Worm (Caenorhabditis elegans) whole organism, L4 larva: ENCODE data around the gene dct-12.

Source experiments
- F49E8.2 ChIP-seq: sonication (generic microtip); optimal IDR thresholded peaks from 2 replicates; lab custom pipeline; 2016; ENCODE audit warnings: missing compliant biosample characterization, mild to moderate bottlenecking, missing genetic modification characterization, borderline replicate concordance
- T26A8.4 ChIP-seq: fragments of 200-800 bp; sonication (Bioruptor generic); IDR thresholded peaks from 2 replicates; pipeline ENCODE4 v1.3.6; 2022; ENCODE audit warnings: missing genetic modification characterization, missing compliant biosample characterization
- ZK546.5 ChIP-seq, 2 experiments: sonication (generic microtip); optimal IDR thresholded peaks; 2 replicates each; lab custom pipeline; 2017; ENCODE audit warnings: missing biosample characterization in 2 of 2, missing genetic modification characterization in 2 of 2
- ceh-32 ChIP-seq: sonication (generic microtip); optimal IDR thresholded peaks from 2 replicates; lab custom pipeline; 2016; ENCODE audit warnings: mild to moderate bottlenecking, missing genetic modification characterization, missing compliant biosample characterization; ENCODE audit not compliant: poor library complexity
- ceh-82 ChIP-seq: sonication (generic microtip); optimal IDR thresholded peaks from 2 replicates; lab custom pipeline; 2017; ENCODE audit warnings: missing biosample characterization, missing genetic modification characterization
- dmd-6 ChIP-seq: fragments of 200-800 bp; sonication (Bioruptor generic); IDR thresholded peaks from 2 replicates; pipeline ENCODE4 v1.3.6; 2022; ENCODE audit warnings: missing genetic modification reagents, missing genetic modification characterization, missing compliant biosample characterization
- dmd-9 ChIP-seq: fragments of 200-800 bp; sonication (Bioruptor generic); IDR thresholded peaks from 2 replicates; pipeline ENCODE4 v1.3.6; 2022; ENCODE audit warnings: missing genetic modification reagents, missing genetic modification characterization, missing compliant biosample characterization
- dpl-1 ChIP-seq: fragments of 150-350 bp; optimal IDR thresholded peaks from 2 replicates; lab custom pipeline; 2014; ENCODE audit warnings: missing biosample characterization, missing genetic modification reagents, missing genetic modification characterization
- dve-1 ChIP-seq: sonication (generic microtip); optimal IDR thresholded peaks from 2 replicates; lab custom pipeline; 2017; ENCODE audit warnings: antibody characterized with exemption, mild to moderate bottlenecking, missing genetic modification characterization, missing compliant biosample characterization; ENCODE audit not compliant: insufficient read depth
- egl-43 ChIP-seq: fragments of 200-800 bp; sonication (Bioruptor generic); IDR thresholded peaks from 2 replicates; pipeline ENCODE4 v1.3.6; 2022; ENCODE audit warnings: missing genetic modification reagents, missing genetic modification characterization, missing compliant biosample characterization
- fkh-10 ChIP-seq: fragments of 150-350 bp; optimal IDR thresholded peaks from 2 replicates; lab custom pipeline; 2014; ENCODE audit warnings: missing biosample characterization, missing genetic modification reagents, missing genetic modification characterization
- hif-1 ChIP-seq, 2 experiments: sonication (generic microtip); optimal IDR thresholded peaks; 2 replicates each; lab custom pipeline; 2016 to 2017; ENCODE audit warnings: missing compliant biosample characterization in 2 of 2, missing genetic modification characterization in 2 of 2, missing genetic modification reagents in 2 of 2, missing genotype in 2 of 2, mild to moderate bottlenecking in 1 of 2
- hlh-11 ChIP-seq: fragments of 200-800 bp; sonication (Bioruptor generic); optimal IDR thresholded peaks from 2 replicates; lab custom pipeline; 2018; ENCODE audit warnings: mild to moderate bottlenecking, missing genetic modification characterization, missing compliant biosample characterization
- hlh-30 ChIP-seq: sonication (generic microtip); optimal IDR thresholded peaks from 2 replicates; lab custom pipeline; 2017; ENCODE audit warnings: antibody characterized with exemption, mild to moderate bottlenecking, missing genetic modification characterization, missing compliant biosample characterization; ENCODE audit not compliant: insufficient read depth
- hmg-1.1 ChIP-seq: fragments of 200-800 bp; sonication (Bioruptor generic); IDR thresholded peaks from 2 replicates; pipeline ENCODE4 v1.3.6; 2022; ENCODE audit warnings: missing genetic modification reagents, missing genetic modification characterization, missing compliant biosample characterization
- lim-7 ChIP-seq: fragments of 200-800 bp; sonication (Bioruptor generic); IDR thresholded peaks from 2 replicates; pipeline ENCODE4 v1.3.6; 2022; ENCODE audit warnings: missing genetic modification characterization, missing compliant biosample characterization
- lin-1 ChIP-seq: fragments of 200-800 bp; sonication (Bioruptor generic); IDR thresholded peaks from 2 replicates; pipeline ENCODE4 v1.3.6; 2022; ENCODE audit warnings: missing genetic modification reagents, missing genetic modification characterization, missing compliant biosample characterization
- lin-13 ChIP-seq: fragments of 150-350 bp; optimal IDR thresholded peaks from 2 replicates; lab custom pipeline; 2014; ENCODE audit warnings: missing biosample characterization, missing genetic modification reagents, missing genetic modification characterization
- lin-15B ChIP-seq: fragments of 150-350 bp; sonication (generic microtip); optimal IDR thresholded peaks from 3 replicates; lab custom pipeline; 2014; ENCODE audit warnings: missing biosample characterization, missing genetic modification characterization
- lin-29 ChIP-seq: fragments of 200-800 bp; sonication (Bioruptor generic); IDR thresholded peaks from 2 replicates; pipeline ENCODE4 v1.3.6; 2022; ENCODE audit warnings: missing genetic modification reagents, missing genetic modification characterization, missing compliant biosample characterization
- lin-38 ChIP-seq: fragments of 200-800 bp; sonication (Bioruptor generic); IDR thresholded peaks from 2 replicates; pipeline ENCODE4 v1.3.6; 2022; ENCODE audit warnings: missing genetic modification reagents, missing genetic modification characterization, missing compliant biosample characterization
- lin-39 ChIP-seq: fragments of 150-350 bp; optimal IDR thresholded peaks from 2 replicates; lab custom pipeline; 2014; ENCODE audit warnings: missing biosample characterization, missing genetic modification reagents, missing genetic modification characterization
- lsy-2 ChIP-seq, 2 experiments: fragments of 150-350 bp in 1 of 2; sonication (generic microtip) in 1 of 2; optimal IDR thresholded peaks; 2 replicates each; lab custom pipeline; 2014 to 2017; ENCODE audit warnings: missing biosample characterization in 2 of 2, missing genetic modification characterization in 2 of 2
- madf-5 ChIP-seq, 2 experiments: fragments of 200-800 bp; sonication (Bioruptor generic); IDR thresholded peaks; 2 replicates each; pipeline ENCODE4 v1.3.6; 2022; ENCODE audit warnings: missing compliant biosample characterization in 2 of 2, missing genetic modification characterization in 2 of 2
- madf-9 ChIP-seq: fragments of 200-800 bp; sonication (Bioruptor generic); conservative IDR thresholded peaks from 2 replicates; pipeline ENCODE4 v1.3.6; 2022; ENCODE audit warnings: missing genetic modification reagents, missing genetic modification characterization, missing compliant biosample characterization
- mdl-1 ChIP-seq, 2 experiments: fragments of 150-350 bp in 1 of 2; sonication (generic microtip) in 1 of 2; optimal IDR thresholded peaks; 2 replicates each; lab custom pipeline; 2014 to 2017; ENCODE audit warnings: missing biosample characterization in 2 of 2, missing genetic modification characterization in 2 of 2
- mep-1 ChIP-seq: fragments of 150-350 bp; sonication (generic microtip); optimal IDR thresholded peaks from 3 replicates; lab custom pipeline; 2014; ENCODE audit warnings: missing biosample characterization, missing genetic modification characterization
- mes-2 ChIP-seq: sonication (generic microtip); optimal IDR thresholded peaks from 2 replicates; lab custom pipeline; 2016; ENCODE audit warnings: missing genotype, mild to moderate bottlenecking, missing genetic modification characterization, missing compliant biosample characterization; ENCODE audit not compliant: poor library complexity, severe bottlenecking
- nhr-102 ChIP-seq: sonication (generic microtip); optimal IDR thresholded peaks from 2 replicates; lab custom pipeline; 2016; ENCODE audit warnings: mild to moderate bottlenecking, missing genetic modification characterization, moderate library complexity, missing compliant biosample characterization
- nhr-11 ChIP-seq: fragments of 150-350 bp; optimal IDR thresholded peaks from 2 replicates; lab custom pipeline; 2014; ENCODE audit warnings: missing biosample characterization, missing genetic modification characterization
- nhr-6 ChIP-seq: fragments of 150-350 bp; optimal IDR thresholded peaks from 2 replicates; lab custom pipeline; 2014; ENCODE audit warnings: missing biosample characterization, missing genetic modification characterization
- php-3 ChIP-seq: fragments of 200-800 bp; sonication (Bioruptor generic); IDR thresholded peaks from 2 replicates; pipeline ENCODE4 v1.3.6; 2022; ENCODE audit warnings: missing genetic modification reagents, missing genetic modification characterization, missing compliant biosample characterization
- pqm-1 ChIP-seq: sonication (generic microtip); optimal IDR thresholded peaks from 2 replicates; lab custom pipeline; 2017; ENCODE audit warnings: missing biosample characterization, missing genetic modification characterization
- rbr-2 ChIP-seq: sonication (generic microtip); optimal IDR thresholded peaks from 2 replicates; lab custom pipeline; 2016; ENCODE audit warnings: missing genotype, missing genetic modification characterization, missing compliant biosample characterization
- saeg-2 ChIP-seq: fragments of 200-800 bp; sonication (Bioruptor generic); IDR thresholded peaks from 2 replicates; pipeline ENCODE4 v1.3.6; 2022; ENCODE audit warnings: missing genetic modification reagents, missing genetic modification characterization, missing compliant biosample characterization
- sdz-12 ChIP-seq: fragments of 200-800 bp; sonication (Bioruptor generic); optimal IDR thresholded peaks from 2 replicates; lab custom pipeline; 2018; ENCODE audit warnings: mild to moderate bottlenecking, missing genetic modification characterization, missing compliant biosample characterization
- set-16 ChIP-seq: fragments of 200-800 bp; sonication (Bioruptor generic); IDR thresholded peaks from 2 replicates; pipeline ENCODE4 v1.3.6; 2022; ENCODE audit warnings: missing genetic modification reagents, missing genetic modification characterization, missing compliant biosample characterization
- snpc-4 ChIP-seq: fragments of 150-350 bp; optimal IDR thresholded peaks from 2 replicates; lab custom pipeline; 2014; ENCODE audit warnings: missing biosample characterization, missing genetic modification characterization
- tra-1 ChIP-seq: fragments of 200-800 bp; sonication (Bioruptor generic); IDR thresholded peaks from 2 replicates; pipeline ENCODE4 v1.3.6; 2022; ENCODE audit warnings: missing genetic modification reagents, missing genetic modification characterization, missing compliant biosample characterization
- unc-62 ChIP-seq, 3 experiments: fragments of 150-350 bp in 1 of 3; sonication (generic microtip); optimal IDR thresholded peaks in 2 of 3; peaks in 1 of 3; 1 replicate in 1 of 3; 2 replicates in 2 of 3; lab custom pipeline; 2014 to 2017; ENCODE audit warnings: missing biosample characterization in 3 of 3, missing genetic modification characterization in 3 of 3, missing genetic modification reagents in 3 of 3, missing genotype in 1 of 3
- zfp-3 ChIP-seq: fragments of 200-800 bp; sonication (Bioruptor generic); conservative IDR thresholded peaks from 2 replicates; pipeline ENCODE4 v1.3.6; 2022; ENCODE audit warnings: missing genetic modification reagents, missing genetic modification characterization, missing compliant biosample characterization
- zip-2 ChIP-seq: fragments of 150-350 bp; optimal IDR thresholded peaks from 2 replicates; lab custom pipeline; 2014; ENCODE audit warnings: missing biosample characterization, missing genetic modification characterization

The dct-12 gene

ce11 chrII:12459422-12459821, 27.2 kb upstream of the dct-12 start, which contains the start of gene tag-281:
Gene tag-281, plus strand, starts transcription at chrII:12459761.
- TF ChIP-seq nhr-102 (no peak), zip-2 (no peak), dmd-6 (GFP tag; lab: Robert Waterston, UW) (peak; percentile 51), pqm-1 (tag; lab: Kevin White, UChicago) (no peak), hmg-1.1 (peak; percentile 55; the same call in 1 of the 2 replicates), nhr-11 (tag; lab: Kevin White, UChicago) (peak; percentile 24), mdl-1 (tag; optimal IDR thresholded peaks at IDR 0.05; lab: Kevin White, UChicago) (peak in 1 of 2 experiments; percentile 17), sdz-12 (no peak), fkh-10 (GFP tag; lab: Kevin White, UChicago) (peak; percentile 21), dmd-9 (GFP tag; lab: Robert Waterston, UW) (0 out of 2 replicates have a peak, but pooled peaks have one; percentile 50), zfp-3 (GFP tag; lab: Robert Waterston, UW) (peak; percentile 60; the same call in 1 of the 2 replicates), hlh-11 (tag; lab: Kevin White, UChicago) (peak; percentile 49), lsy-2 (tag; optimal IDR thresholded peaks at IDR 0.05; lab: Kevin White, UChicago) (peak in 1 of 2 experiments; percentile 90), dpl-1 (peak; percentile 96), egl-43 (GFP tag; lab: Robert Waterston, UW) (no peak), mes-2 (peak; percentile 85), unc-62 (GFP tag; optimal IDR thresholded peaks at IDR 0.05 in 1 of 2; lab: Kevin White, UChicago) (peak in 1 of 2 experiments; percentile 45), unc-62 (tag; optimal IDR thresholded peaks at IDR 0.05; lab: Kevin White, UChicago) (no peak), lin-15B (peak; percentile 43), T26A8.4 (GFP tag; lab: Robert Waterston, UW) (peak; percentile 41; the same call in 1 of the 2 replicates), ZK546.5 (tag; optimal IDR thresholded peaks at IDR 0.05; lab: Kevin White, UChicago) (no peak), snpc-4 (tag; lab: Kevin White, UChicago) (peak; percentile 14), nhr-6 (tag; lab: Kevin White, UChicago) (peak; percentile 68), hif-1 (tag; optimal IDR thresholded peaks at IDR 0.05; lab: Kevin White, UChicago) (peak in 1 of 2 experiments; percentile 59), lin-39 (tag; lab: Kevin White, UChicago) (no peak), lin-13 (GFP tag; lab: Kevin White, UChicago) (peak; percentile 66), rbr-2 (tag; lab: Kevin White, UChicago) (peak; percentile 52), F49E8.2 (tag; lab: Kevin White, UChicago) (no peak), lin-1 (GFP tag; lab: Robert Waterston, UW) (no peak), lin-38 (GFP tag; lab: Robert Waterston, UW) (peak; percentile 99)

ce11 chrII:12457275-12457674, 25.0 kb upstream of the dct-12 start, which contains the start of gene sre-38:
Gene sre-38, plus strand, starts transcription at chrII:12457575.
- TF ChIP-seq lin-29 (GFP tag; lab: Robert Waterston, UW) = no peak
- TF ChIP-seq lsy-2 (tag; optimal IDR thresholded peaks at IDR 0.05; lab: Kevin White, UChicago) = no peak
- TF ChIP-seq pqm-1 (tag; lab: Kevin White, UChicago) = no peak
- TF ChIP-seq tra-1 = no peak
- TF ChIP-seq dve-1 (tag; lab: Kevin White, UChicago) = no peak
- no peak for TF ChIP-seq hlh-30 (tag; lab: Kevin White, UChicago)
- no peak for TF ChIP-seq nhr-102
- no peak for TF ChIP-seq lin-1 (GFP tag; lab: Robert Waterston, UW)

ce11 chrII:12456633-12457032, 24.4 kb upstream of the dct-12 start, which contains the start of gene sre-32:
Gene sre-32, minus strand, starts transcription at chrII:12456733.
- TF ChIP-seq mep-1 (no peak), saeg-2 (GFP tag; lab: Robert Waterston, UW) (no peak), lin-15B (no peak), madf-5 (GFP tag; IDR thresholded peaks at IDR 0.05; lab: Robert Waterston, UW) (no peak), set-16 (GFP tag; lab: Robert Waterston, UW) (no peak), ceh-82 (no peak), hif-1 (tag; optimal IDR thresholded peaks at IDR 0.05; lab: Kevin White, UChicago) (no peak), madf-9 (GFP tag; lab: Robert Waterston, UW) (no peak), php-3 (GFP tag; lab: Robert Waterston, UW) (no peak), ceh-32 (tag; lab: Kevin White, UChicago) (no peak), nhr-6 (tag; lab: Kevin White, UChicago) (no peak), F49E8.2 (tag; lab: Kevin White, UChicago) (no peak), lim-7 (GFP tag; lab: Robert Waterston, UW) (no peak), tra-1 (no peak)
